Worm (Caenorhabditis elegans) whole organism, early embryonic: ENCODE data around the gene prx-14.

Source experiments
- B0310.2 ChIP-seq: sonication (generic microtip); optimal IDR thresholded peaks from 2 replicates; lab custom pipeline; 2016; ENCODE audit warnings: mild to moderate bottlenecking, missing genetic modification characterization, missing compliant biosample characterization
- F13C5.2 ChIP-seq: sonication (generic microtip); optimal IDR thresholded peaks from 2 replicates; lab custom pipeline; 2017; ENCODE audit warnings: mild to moderate bottlenecking, missing genetic modification characterization, inconsistent platforms, missing compliant biosample characterization
- aly-1 ChIP-seq: sonication (generic microtip); optimal IDR thresholded peaks from 2 replicates; lab custom pipeline; 2016; ENCODE audit warnings: missing genetic modification characterization, missing compliant biosample characterization
- ama-1 ChIP-seq: fragments of 150-350 bp; optimal IDR thresholded peaks from 2 replicates; lab custom pipeline; 2014
- ceh-13 ChIP-seq: fragments of 200-800 bp; sonication (Bioruptor generic); optimal IDR thresholded peaks from 2 replicates; lab custom pipeline; 2018; ENCODE audit warnings: mild to moderate bottlenecking, missing genetic modification characterization, missing compliant biosample characterization
- ceh-36 ChIP-seq: sonication (generic microtip); optimal IDR thresholded peaks from 2 replicates; lab custom pipeline; 2016; ENCODE audit warnings: missing genetic modification characterization, inconsistent platforms, missing compliant biosample characterization
- ets-7 ChIP-seq: sonication (generic microtip); optimal IDR thresholded peaks from 2 replicates; lab custom pipeline; 2016; ENCODE audit warnings: missing genotype, missing genetic modification characterization, missing compliant biosample characterization
- flt-1 ChIP-seq: fragments of 200-800 bp; sonication (Bioruptor generic); IDR thresholded peaks from 2 replicates; pipeline ENCODE4 v1.3.6; 2022; ENCODE audit warnings: missing genetic modification characterization, missing compliant biosample characterization
- hmbx-1 ChIP-seq: sonication (generic microtip); optimal IDR thresholded peaks from 2 replicates; lab custom pipeline; 2016; ENCODE audit warnings: mild to moderate bottlenecking, missing genetic modification characterization, missing compliant biosample characterization
- hmg-4 ChIP-seq: fragments of 200-800 bp; sonication (Bioruptor generic); optimal IDR thresholded peaks from 2 replicates; lab custom pipeline; 2018; ENCODE audit warnings: mild to moderate bottlenecking, missing genetic modification characterization, missing compliant biosample characterization
- hnd-1 ChIP-seq: sonication (generic microtip); optimal IDR thresholded peaks from 2 replicates; lab custom pipeline; 2016; ENCODE audit warnings: missing genetic modification characterization, missing compliant biosample characterization
- pes-1 ChIP-seq: fragments of 200-800 bp; sonication (Bioruptor generic); IDR thresholded peaks from 2 replicates; pipeline ENCODE4 v1.3.6; 2022; ENCODE audit warnings: missing genetic modification reagents, missing genetic modification characterization, missing compliant biosample characterization
- scrt-1 ChIP-seq: fragments of 200-800 bp; sonication (Bioruptor generic); IDR thresholded peaks from 2 replicates; pipeline ENCODE4 v1.3.6; 2022; ENCODE audit warnings: missing genetic modification characterization, missing compliant biosample characterization
- sea-1 ChIP-seq: fragments of 200-800 bp; sonication (Bioruptor generic); conservative IDR thresholded peaks from 2 replicates; pipeline ENCODE4 v1.3.6; 2022; ENCODE audit warnings: missing genetic modification characterization, missing compliant biosample characterization
- tbx-11 ChIP-seq: fragments of 200-800 bp; sonication (Bioruptor generic); IDR thresholded peaks from 2 replicates; pipeline ENCODE4 v1.3.6; 2022; ENCODE audit warnings: missing genetic modification characterization, missing compliant biosample characterization
- tbx-37 ChIP-seq: fragments of 200-800 bp; sonication (Bioruptor generic); conservative IDR thresholded peaks from 2 replicates; pipeline ENCODE4 v1.3.6; 2022; ENCODE audit warnings: missing genetic modification reagents, missing genetic modification characterization, missing compliant biosample characterization
- tra-4 ChIP-seq: sonication (generic microtip); optimal IDR thresholded peaks from 2 replicates; lab custom pipeline; 2017; ENCODE audit warnings: missing genetic modification characterization, missing compliant biosample characterization

Gene prx-14

DNA sequence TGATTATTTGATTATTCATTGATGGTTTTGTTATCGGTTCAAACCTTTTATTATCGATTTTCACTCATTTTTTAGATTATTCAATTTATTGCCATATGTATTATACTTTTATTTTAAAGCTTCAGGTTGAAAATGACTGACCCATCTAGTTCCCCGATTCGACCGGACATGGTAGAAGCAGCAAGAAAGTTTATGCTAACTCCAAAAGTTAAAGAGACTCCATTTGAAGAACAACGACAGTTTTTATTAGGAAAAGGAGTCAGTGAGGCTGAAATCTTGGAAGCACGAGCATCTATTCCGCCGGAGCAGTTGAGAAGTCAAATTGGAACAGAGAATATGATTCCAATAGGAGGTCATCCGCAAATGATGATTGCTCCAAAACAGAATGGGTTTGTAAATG lies at the start of gene prx-14:
TSS of gene prx-14 (plus strand) at position 120 of the 400 bp plus-strand sequence.
- TF ChIP-seq ceh-13 (GFP tag; lab: Kevin White, UChicago), result no peak
- no peak for TF ChIP-seq flt-1 (GFP tag; lab: Robert Waterston, UW)
- TF ChIP-seq hnd-1 (tag; lab: Kevin White, UChicago), result no peak
- TF ChIP-seq sea-1 (GFP tag; lab: Robert Waterston, UW), result no peak
- TF ChIP-seq tra-4 (tag; lab: Kevin White, UChicago), result no peak
- no peak for TF ChIP-seq aly-1 (tag; lab: Kevin White, UChicago)
- no peak for TF ChIP-seq F13C5.2 (tag; lab: Kevin White, UChicago)
- TF ChIP-seq tbx-11 (GFP tag; lab: Robert Waterston, UW), result no peak
- no peak for TF ChIP-seq ama-1 (lab: Kevin White, UChicago)
- TF ChIP-seq ets-7 (tag; lab: Kevin White, UChicago), result no peak
- no peak for TF ChIP-seq ceh-36 (tag; lab: Kevin White, UChicago)
- no peak for TF ChIP-seq pes-1 (GFP tag; lab: Robert Waterston, UW)
- TF ChIP-seq hmg-4 (GFP tag; lab: Kevin White, UChicago), result no peak
- TF ChIP-seq B0310.2 (tag; lab: Kevin White, UChicago), result no peak
- no peak for TF ChIP-seq hmbx-1 (tag; lab: Kevin White, UChicago)
- no peak for TF ChIP-seq scrt-1 (GFP tag; lab: Robert Waterston, UW)
- no peak for TF ChIP-seq tbx-37

DNA sequence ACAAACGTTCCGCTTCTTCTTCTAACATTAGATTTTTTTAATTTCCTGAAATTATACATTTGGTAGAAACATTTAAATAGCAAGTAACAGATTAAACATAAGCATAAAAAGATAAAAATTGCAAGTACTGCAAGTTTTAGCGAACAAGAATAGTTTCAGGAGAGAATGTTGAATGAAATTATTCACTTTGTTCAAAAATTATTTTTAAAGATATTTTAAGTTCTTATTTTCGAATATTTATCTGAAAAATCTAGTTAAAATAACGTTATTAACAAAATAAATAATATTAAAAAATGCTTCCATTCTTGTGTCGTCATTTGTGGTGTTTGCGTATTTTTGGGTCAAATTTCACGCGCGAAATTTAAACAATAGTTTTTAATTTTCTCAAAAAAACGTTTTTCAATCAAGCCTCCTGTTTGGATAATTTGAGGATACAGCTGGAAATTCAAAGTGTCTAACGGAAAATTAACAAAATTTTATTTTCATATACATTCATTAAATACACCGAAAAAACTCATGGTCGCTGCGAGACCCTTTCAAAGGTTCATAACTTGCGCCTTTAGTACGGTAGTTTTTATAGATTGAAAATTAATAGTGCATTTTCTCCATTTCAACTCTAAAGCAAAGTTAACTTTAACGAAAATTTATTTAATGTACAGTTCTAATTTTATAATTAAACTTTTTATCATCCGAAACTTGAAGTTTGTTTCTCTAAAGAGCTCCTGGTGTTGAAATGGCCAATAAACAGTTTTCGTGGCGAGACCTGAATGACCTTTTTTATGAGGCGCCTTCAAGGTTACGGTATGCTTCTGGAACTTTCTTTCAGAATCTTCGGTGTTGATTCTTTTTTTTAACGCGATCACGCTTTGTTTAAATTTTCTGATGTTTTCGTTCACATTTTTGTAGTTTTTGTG lies 40.4 kb upstream of the prx-14 start, which contains the start of gene skih-2:
TSS of gene skih-2 (minus strand) at position 51 of the 914 bp plus-strand sequence.
- no peak for TF ChIP-seq hnd-1 (tag; lab: Kevin White, UChicago)
- no peak for TF ChIP-seq scrt-1 (GFP tag; lab: Robert Waterston, UW)
- TF ChIP-seq ceh-36 (tag; lab: Kevin White, UChicago), result no peak
- no peak for TF ChIP-seq ceh-13 (GFP tag; lab: Kevin White, UChicago)
- TF ChIP-seq flt-1 (GFP tag; lab: Robert Waterston, UW), result no peak
- TF ChIP-seq ets-7 (tag; lab: Kevin White, UChicago), result no peak
- no peak for TF ChIP-seq hmg-4 (GFP tag; lab: Kevin White, UChicago)
- TF ChIP-seq pes-1 (GFP tag; lab: Robert Waterston, UW), result no peak
- TF ChIP-seq B0310.2 (tag; lab: Kevin White, UChicago), result no peak
- no peak for TF ChIP-seq F13C5.2 (tag; lab: Kevin White, UChicago)
- TF ChIP-seq ama-1 (lab: Kevin White, UChicago), result no peak
- TF ChIP-seq aly-1 (tag; lab: Kevin White, UChicago), result no peak
- TF ChIP-seq tbx-37, result no peak

DNA sequence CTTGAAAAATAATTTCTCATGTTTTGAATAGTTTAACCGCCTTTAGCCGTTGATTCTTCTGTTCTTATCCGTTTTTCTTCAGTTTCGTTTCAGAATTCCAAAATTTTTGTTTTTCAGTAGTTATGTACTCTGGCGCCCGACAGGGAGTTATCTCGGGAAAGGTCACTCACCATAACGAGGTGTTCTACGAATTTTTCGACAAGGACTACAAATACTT lies 39.8 kb upstream of the prx-14 start, which contains the start of gene F01G4.4:
TSS of gene F01G4.4 (plus strand) at position 118 of the 217 bp plus-strand sequence.
- TF ChIP-seq pes-1 (GFP tag; lab: Robert Waterston, UW) (no peak), flt-1 (GFP tag; lab: Robert Waterston, UW) (no peak), aly-1 (tag; lab: Kevin White, UChicago) (no peak), hnd-1 (tag; lab: Kevin White, UChicago) (no peak), ets-7 (tag; lab: Kevin White, UChicago) (no peak), B0310.2 (tag; lab: Kevin White, UChicago) (no peak), hmg-4 (GFP tag; lab: Kevin White, UChicago) (no peak), tra-4 (tag; lab: Kevin White, UChicago) (no peak), hmbx-1 (tag; lab: Kevin White, UChicago) (no peak), F13C5.2 (tag; lab: Kevin White, UChicago) (no peak)

DNA sequence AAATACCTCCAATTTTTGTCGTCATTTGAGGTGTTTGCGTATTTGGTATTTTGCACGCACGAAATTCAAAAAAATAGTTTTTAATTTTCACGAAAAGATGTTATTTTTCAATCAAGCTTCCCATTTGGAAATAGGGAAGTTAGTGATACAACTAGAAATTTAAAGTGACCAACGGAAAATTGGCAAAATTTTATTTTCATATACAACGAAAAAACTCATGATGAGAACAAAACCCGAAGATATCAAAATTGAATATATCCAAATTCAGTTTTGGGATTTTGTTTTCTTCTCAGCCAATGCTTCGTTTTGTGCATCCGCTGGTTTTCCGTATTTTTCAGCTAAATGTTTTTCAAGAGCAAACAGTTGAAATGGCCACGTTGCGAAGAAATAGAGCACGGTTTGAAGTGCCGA lies 37.0 kb upstream of the prx-14 start:
- TF ChIP-seq tbx-37 (no peak), aly-1 (tag; lab: Kevin White, UChicago) (no peak), hnd-1 (tag; lab: Kevin White, UChicago) (no peak), ama-1 (lab: Kevin White, UChicago) (no peak), ceh-13 (GFP tag; lab: Kevin White, UChicago) (no peak), flt-1 (GFP tag; lab: Robert Waterston, UW) (no peak), tra-4 (tag; lab: Kevin White, UChicago) (no peak)

DNA sequence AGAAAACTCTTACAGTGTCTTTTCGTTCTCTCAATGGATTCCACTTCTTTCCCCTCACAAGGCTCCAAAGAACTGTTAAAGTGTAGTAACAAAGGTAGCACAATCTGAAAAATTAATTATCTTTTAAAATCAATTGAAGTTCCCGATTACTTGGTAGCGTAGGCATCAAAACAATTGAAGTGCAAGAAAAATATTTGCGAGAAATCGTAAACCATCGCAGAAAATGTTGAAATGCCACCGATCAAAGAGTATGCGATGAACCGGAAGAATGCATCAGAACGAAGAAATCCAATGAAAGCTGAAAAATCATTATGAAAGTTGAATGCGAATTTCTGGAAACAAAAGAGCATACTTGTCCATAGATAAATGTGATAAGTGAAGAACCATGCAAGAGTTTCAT lies 36.4 kb upstream of the prx-14 start:
- TF ChIP-seq flt-1 (GFP tag; lab: Robert Waterston, UW) (no peak), aly-1 (tag; lab: Kevin White, UChicago) (no peak)

DNA sequence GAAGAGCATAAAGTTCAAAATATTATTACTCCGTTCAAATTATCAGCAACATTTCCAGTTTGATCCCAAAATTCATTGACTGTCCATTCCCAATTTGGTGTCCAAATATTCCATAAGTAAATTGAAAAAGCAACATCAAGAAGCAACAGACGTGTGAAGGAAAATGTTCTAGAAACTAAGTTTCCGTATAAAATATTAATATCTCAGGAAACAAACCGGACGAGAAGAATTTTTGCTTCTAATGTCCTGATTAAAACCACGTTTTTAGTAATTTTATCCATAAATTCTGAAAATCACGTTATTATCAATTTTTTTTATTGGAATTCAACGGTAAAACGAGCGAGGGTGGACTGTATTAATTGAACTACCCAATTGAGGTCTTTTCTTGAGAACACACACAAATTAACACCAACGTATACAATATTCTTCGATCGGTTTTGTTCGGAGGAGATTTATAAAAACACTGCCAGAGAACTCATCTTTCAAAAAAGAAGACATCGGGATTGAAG lies 35.9 kb upstream of the prx-14 start, which contains the start of gene pigq-1:
TSS of gene pigq-1 (minus strand) at position 286 of the 509 bp plus-strand sequence.
- TF ChIP-seq aly-1 (tag; lab: Kevin White, UChicago), result no peak
- no peak for TF ChIP-seq B0310.2 (tag; lab: Kevin White, UChicago)
- TF ChIP-seq hnd-1 (tag; lab: Kevin White, UChicago), result no peak
- TF ChIP-seq hmbx-1 (tag; lab: Kevin White, UChicago), result no peak
- no peak for TF ChIP-seq F13C5.2 (tag; lab: Kevin White, UChicago)
- TF ChIP-seq hmg-4 (GFP tag; lab: Kevin White, UChicago), result no peak
- TF ChIP-seq flt-1 (GFP tag; lab: Robert Waterston, UW), result no peak
- no peak for TF ChIP-seq tra-4 (tag; lab: Kevin White, UChicago)
- no peak for TF ChIP-seq sea-1 (GFP tag; lab: Robert Waterston, UW)
- TF ChIP-seq scrt-1 (GFP tag; lab: Robert Waterston, UW), result no peak
- no peak for TF ChIP-seq tbx-11 (GFP tag; lab: Robert Waterston, UW)
- TF ChIP-seq ets-7 (tag; lab: Kevin White, UChicago), result no peak
- no peak for TF ChIP-seq ceh-13 (GFP tag; lab: Kevin White, UChicago)
- no peak for TF ChIP-seq tbx-37
- no peak for TF ChIP-seq pes-1 (GFP tag; lab: Robert Waterston, UW)
